Worm (Caenorhabditis elegans): ENCODE data around the gene C54E10.10.

DNA sequence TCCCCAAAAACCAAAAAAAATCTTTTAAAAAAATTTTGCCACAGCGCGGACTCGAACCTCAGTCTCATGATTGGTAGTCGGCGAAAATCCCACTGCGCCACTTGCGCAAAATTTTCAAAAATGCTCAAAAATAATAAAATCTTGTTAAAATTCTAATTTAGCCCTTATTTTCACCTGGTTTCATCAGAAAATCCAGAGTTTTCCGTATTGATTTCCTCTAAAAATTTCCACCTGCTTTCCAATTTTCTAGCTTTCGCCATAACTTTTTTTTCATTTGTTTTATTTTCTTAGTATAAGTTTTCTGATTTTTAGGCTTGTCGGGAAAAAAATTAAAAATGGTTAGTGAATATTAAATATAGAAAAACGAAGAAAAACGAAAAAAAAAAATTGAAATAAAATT is 24.2 kb upstream of the C54E10.10 start:
- no peak for TF ChIP-seq nhr-11 (tag; optimal IDR thresholded peaks at IDR 0.05)
- no peak for TF ChIP-seq nhr-76 (tag; optimal IDR thresholded peaks at IDR 0.05)
- TF ChIP-seq nfya-1 (tag; optimal IDR thresholded peaks at IDR 0.05; ENCODE audit: insufficient read depth) = no peak
- TF ChIP-seq ceh-82 (tag; optimal IDR thresholded peaks at IDR 0.05) = no peak
- no peak for TF ChIP-seq nhr-28 (tag; optimal IDR thresholded peaks at IDR 0.05)
- no peak for TF ChIP-seq R02D3.7 (tag; optimal IDR thresholded peaks at IDR 0.05)
- TF ChIP-seq pha-4 (tag; optimal IDR thresholded peaks at IDR 0.05) = no peak
- no peak for TF ChIP-seq nhr-237 (tag; optimal IDR thresholded peaks at IDR 0.05)
- no peak for TF ChIP-seq eor-1 (tag; optimal IDR thresholded peaks at IDR 0.05)
- TF ChIP-seq fkh-10 (GFP tag; optimal IDR thresholded peaks at IDR 0.05) = no peak
- no peak for TF ChIP-seq ama-1 (optimal IDR thresholded peaks at IDR 0.05)
- no peak for TF ChIP-seq daf-12 (tag; optimal IDR thresholded peaks at IDR 0.05)
- no peak for TF ChIP-seq lsy-12 (tag; optimal IDR thresholded peaks at IDR 0.05)
- no peak for TF ChIP-seq skn-1 (tag; optimal IDR thresholded peaks at IDR 0.05)

All from whole organism, L3 larva.